Fruit fly (Drosophila melanogaster) whole organism: ENCODE data around the gene C1GalTA.

ENCODE experiments used
- CG8478 ChIP-seq: fragments of >200 bp; optimal IDR thresholded peaks from 2 replicates; lab custom pipeline; 2018; ENCODE audit warnings: inconsistent platforms
- Dll ChIP-seq: fragments of >200 bp; optimal IDR thresholded peaks from 2 replicates; lab custom pipeline; 2017
- EcR ChIP-seq, 2 experiments: fragments of >200 bp; optimal IDR thresholded peaks; 2 replicates each; lab custom pipeline; 2017; ENCODE audit warnings: missing biosample characterization in 2 of 2, missing genetic modification characterization in 2 of 2, missing genetic modification reagents in 2 of 2
- pan ChIP-seq: fragments of >200 bp; optimal IDR thresholded peaks from 2 replicates; lab custom pipeline; 2017
- psq ChIP-seq: fragments of >200 bp; optimal IDR thresholded peaks from 2 replicates; lab custom pipeline; 2017
- usp ChIP-seq: fragments of >200 bp; optimal IDR thresholded peaks from 2 replicates; lab custom pipeline; 2017; ENCODE audit warnings: missing biosample characterization, missing genetic modification characterization, mixed read lengths

C1GalTA gene

DNA sequence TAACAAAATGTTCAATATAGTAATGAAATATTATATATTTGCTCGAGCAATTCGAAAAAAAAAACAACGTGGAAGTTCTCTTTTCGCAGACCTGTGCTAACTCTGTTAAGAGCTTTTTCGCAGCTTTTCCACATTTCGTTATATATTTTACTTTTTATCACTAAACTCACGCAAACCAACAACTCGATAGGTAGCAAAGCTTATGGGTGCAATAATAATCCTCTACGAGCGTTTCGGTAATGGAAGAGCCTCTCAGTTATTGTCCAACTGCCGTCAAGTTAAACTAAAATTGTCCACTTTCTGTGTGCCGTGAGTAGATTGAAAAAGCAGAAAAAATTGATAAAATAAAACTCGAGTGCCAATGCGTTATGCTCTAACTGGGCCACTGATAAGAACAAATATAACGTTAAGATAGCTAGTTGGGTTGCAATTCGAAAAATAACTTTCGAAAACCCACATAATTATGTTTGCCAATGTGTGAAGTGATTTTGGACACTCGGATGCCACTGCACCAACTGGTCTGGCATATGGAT is 17.2 kb downstream of the C1GalTA start, which contains the start of gene Tsp29Fa:
Gene Tsp29Fa (plus strand): TSS at position 253 of the 533 bp plus-strand sequence.
- TF ChIP-seq psq (lab: Kevin White, UChicago) (no peak), pan (lab: Kevin White, UChicago) (no peak), usp (GFP tag; lab: Kevin White, UChicago) (no peak), CG8478 (lab: Kevin White, UChicago) (no peak), EcR (GFP tag; optimal IDR thresholded peaks at IDR 0.05; lab: Kevin White, UChicago) (no peak), Dll (lab: Kevin White, UChicago) (no peak)

dm6 chr2L:8931176-8931575 is 19.8 kb downstream of the C1GalTA start:
- TF ChIP-seq pan (lab: Kevin White, UChicago) (no peak), EcR (GFP tag; optimal IDR thresholded peaks at IDR 0.05; lab: Kevin White, UChicago) (no peak), usp (GFP tag; lab: Kevin White, UChicago) (no peak)

- TF ChIP-seq pan (lab: Kevin White, UChicago) (no peak), CG8478 (lab: Kevin White, UChicago) (no peak)
Observed at dm6 chr2L:8923405-8923804, 27.6 kb downstream of the C1GalTA start.

DNA sequence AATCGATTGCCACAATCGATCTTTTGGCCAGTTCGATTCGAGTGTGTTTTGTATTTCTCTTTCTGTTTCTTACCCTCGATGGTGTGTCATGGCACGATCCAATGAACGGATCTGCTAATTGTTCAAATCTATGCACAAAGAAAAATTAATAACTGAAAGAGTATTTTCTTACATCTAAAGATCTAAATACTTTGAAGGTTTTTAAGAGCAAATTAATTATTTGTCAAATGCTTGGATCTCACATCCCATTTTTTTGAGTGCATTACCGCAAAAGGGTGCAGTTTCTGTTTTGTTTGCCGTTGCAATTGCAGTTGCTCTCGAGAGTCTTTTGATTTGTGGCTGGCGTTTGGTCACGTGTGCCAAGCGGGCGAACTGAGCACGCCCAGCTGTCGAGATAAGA is 29.1 kb downstream of the C1GalTA start:
- no peak for TF ChIP-seq pan (lab: Kevin White, UChicago)
- TF ChIP-seq Dll (lab: Kevin White, UChicago): no peak
- no peak for TF ChIP-seq psq (lab: Kevin White, UChicago)
- no peak for TF ChIP-seq CG8478 (lab: Kevin White, UChicago)
- no peak for TF ChIP-seq EcR (GFP tag; optimal IDR thresholded peaks at IDR 0.05; lab: Kevin White, UChicago)
- no peak for TF ChIP-seq usp (GFP tag; lab: Kevin White, UChicago)

- no peak for TF ChIP-seq EcR (GFP tag; optimal IDR thresholded peaks at IDR 0.05; lab: Kevin White, UChicago)
- TF ChIP-seq Dll (lab: Kevin White, UChicago): no peak
- no peak for TF ChIP-seq pan (lab: Kevin White, UChicago)
- TF ChIP-seq CG8478 (lab: Kevin White, UChicago): no peak
- TF ChIP-seq psq (lab: Kevin White, UChicago): no peak
Observed at dm6 chr2L:8920294-8920693, 30.7 kb downstream of the C1GalTA start.

- TF ChIP-seq pan (lab: Kevin White, UChicago): no peak
Observed at dm6 chr2L:8919638-8920037, 31.4 kb downstream of the C1GalTA start.

- no peak for TF ChIP-seq CG8478 (lab: Kevin White, UChicago)
- no peak for TF ChIP-seq psq (lab: Kevin White, UChicago)
- TF ChIP-seq EcR (GFP tag; optimal IDR thresholded peaks at IDR 0.05; lab: Kevin White, UChicago): no peak
- TF ChIP-seq pan (lab: Kevin White, UChicago): no peak
- peak; percentile 14 for TF ChIP-seq Dll (lab: Kevin White, UChicago)
- TF ChIP-seq usp (GFP tag; lab: Kevin White, UChicago): no peak
Observed at dm6 chr2L:8915709-8916108, 35.3 kb downstream of the C1GalTA start.

dm6 chr2L:8906279-8906678 is 44.7 kb downstream of the C1GalTA start:
- TF ChIP-seq Dll (lab: Kevin White, UChicago) (no peak), pan (lab: Kevin White, UChicago) (no peak), psq (lab: Kevin White, UChicago) (no peak), usp (GFP tag; lab: Kevin White, UChicago) (no peak), EcR (GFP tag; optimal IDR thresholded peaks at IDR 0.05; lab: Kevin White, UChicago) (no peak), CG8478 (lab: Kevin White, UChicago) (no peak)

DNA sequence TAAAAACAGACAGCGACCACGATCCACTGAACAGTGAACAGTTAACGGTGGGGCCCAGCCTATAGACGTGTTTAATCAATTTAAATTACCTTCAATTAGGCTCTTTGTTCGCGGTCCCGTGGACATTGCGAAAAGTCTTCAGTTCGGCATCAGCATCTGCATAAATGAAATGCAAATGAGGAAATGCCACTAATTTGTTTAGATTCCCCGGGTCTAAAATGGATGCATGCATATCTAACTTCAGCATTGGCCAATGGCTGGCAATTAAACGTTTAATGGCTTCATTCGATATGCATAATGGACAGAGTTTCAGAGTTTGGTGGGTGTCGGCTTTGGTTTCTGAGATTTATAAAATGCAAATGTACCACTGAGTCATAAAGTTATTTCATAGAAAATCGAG is 49.1 kb downstream of the C1GalTA start:
- no peak for TF ChIP-seq EcR (GFP tag; optimal IDR thresholded peaks at IDR 0.05; lab: Kevin White, UChicago)

DNA sequence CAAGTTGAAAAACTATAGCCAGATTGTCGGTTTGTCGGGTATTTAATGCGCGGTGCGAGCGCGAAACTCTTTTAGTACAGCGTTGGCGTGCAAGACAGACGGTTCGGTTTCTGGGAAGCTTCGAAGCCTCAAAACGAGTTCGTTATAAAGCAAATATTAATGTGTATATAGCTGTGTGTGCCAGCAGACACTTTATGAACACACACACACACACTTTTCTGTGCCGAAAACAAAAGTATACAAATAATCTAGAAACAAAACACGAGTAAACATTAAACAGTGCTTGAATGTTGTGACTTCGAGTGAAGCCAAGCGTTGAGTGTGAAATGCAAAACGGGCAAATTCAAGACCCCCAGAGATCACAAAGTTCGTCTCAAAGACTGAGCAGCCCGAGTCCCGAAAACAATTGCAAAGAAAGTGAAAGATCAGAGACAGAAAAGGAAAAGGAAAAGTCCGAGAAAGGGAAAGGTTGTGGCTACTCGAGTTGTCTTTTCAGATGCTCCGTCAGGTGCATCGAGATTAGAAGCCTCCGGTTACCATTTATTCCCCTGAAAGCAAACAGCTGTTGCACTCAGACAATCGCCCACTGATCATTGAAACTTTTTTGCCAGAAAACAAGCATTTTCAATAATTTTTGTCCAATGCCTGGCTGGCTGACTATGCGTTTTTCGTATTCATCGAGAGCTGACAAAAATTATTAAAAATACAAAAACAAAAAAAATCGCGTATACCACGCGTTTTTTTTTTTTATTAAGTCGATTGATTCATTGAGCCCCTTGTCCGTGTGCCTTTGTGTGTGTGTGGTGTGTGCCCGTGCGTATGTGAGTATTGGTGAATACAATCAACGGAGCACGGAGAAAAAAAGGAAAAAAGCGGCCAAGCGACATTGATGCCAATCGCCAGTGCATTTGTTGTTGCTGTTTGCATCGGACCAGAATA is 52.0 kb downstream of the C1GalTA start, which contains the start of gene CG34398:
Gene CG34398 (plus strand): TSS at position 73 of the 939 bp plus-strand sequence.
- TF ChIP-seq pan (lab: Kevin White, UChicago) (no peak), EcR (GFP tag; optimal IDR thresholded peaks at IDR 0.05; lab: Kevin White, UChicago) (no peak), CG8478 (lab: Kevin White, UChicago) (no peak), usp (GFP tag; lab: Kevin White, UChicago) (no peak), Dll (lab: Kevin White, UChicago) (no peak), psq (lab: Kevin White, UChicago) (no peak)

DNA sequence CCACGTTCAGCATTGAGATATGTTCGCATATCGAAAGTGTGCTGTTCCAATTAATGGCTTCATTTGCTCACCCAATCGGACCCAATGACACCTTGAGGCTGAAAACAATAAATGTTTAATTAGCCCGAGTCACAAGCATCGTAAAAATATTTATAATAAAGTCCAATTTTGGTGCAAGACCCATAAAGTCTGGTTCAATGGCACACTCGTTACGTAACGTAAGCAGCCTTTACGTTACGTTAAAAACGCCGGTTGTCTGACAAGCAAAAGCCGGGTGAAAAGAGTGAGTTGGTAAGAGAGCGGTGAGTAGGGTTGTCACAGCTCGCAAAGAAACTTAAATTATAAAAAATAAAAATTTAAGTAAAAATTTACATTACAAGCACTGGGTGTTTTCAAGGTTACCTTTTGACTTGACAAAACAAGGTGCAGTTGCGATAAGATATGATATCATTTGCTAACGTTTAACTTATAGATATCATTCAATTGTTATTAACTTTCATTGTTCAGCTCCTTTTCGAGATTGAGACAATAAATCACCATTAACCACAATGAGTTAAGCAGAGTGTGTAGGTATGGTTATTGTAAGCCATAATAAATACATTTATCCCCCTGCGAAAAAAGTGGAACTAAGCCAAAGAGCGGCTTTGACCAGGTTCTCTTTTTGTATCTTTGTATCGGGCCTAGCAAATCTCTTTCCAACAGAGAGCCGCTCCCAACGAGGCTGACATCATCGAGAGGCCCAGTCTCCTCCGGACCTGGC is 52.9 kb downstream of the C1GalTA start:
- TF ChIP-seq usp (GFP tag; lab: Kevin White, UChicago): no peak
- TF ChIP-seq pan (lab: Kevin White, UChicago): no peak
- no peak for TF ChIP-seq Dll (lab: Kevin White, UChicago)
- TF ChIP-seq psq (lab: Kevin White, UChicago): no peak
- no peak for TF ChIP-seq EcR (GFP tag; optimal IDR thresholded peaks at IDR 0.05; lab: Kevin White, UChicago)
- no peak for TF ChIP-seq CG8478 (lab: Kevin White, UChicago)
